Worm (Caenorhabditis elegans) whole organism, early embryonic: ENCODE data around the gene C12D5.3.

Experiments
- B0310.2 ChIP-seq: sonication (generic microtip); optimal IDR thresholded peaks from 2 replicates; lab custom pipeline; 2016; ENCODE audit warnings: mild to moderate bottlenecking, missing genetic modification characterization, missing compliant biosample characterization
- F13C5.2 ChIP-seq: sonication (generic microtip); optimal IDR thresholded peaks from 2 replicates; lab custom pipeline; 2017; ENCODE audit warnings: mild to moderate bottlenecking, missing genetic modification characterization, inconsistent platforms, missing compliant biosample characterization
- aly-1 ChIP-seq: sonication (generic microtip); optimal IDR thresholded peaks from 2 replicates; lab custom pipeline; 2016; ENCODE audit warnings: missing genetic modification characterization, missing compliant biosample characterization
- ama-1 ChIP-seq: fragments of 150-350 bp; optimal IDR thresholded peaks from 2 replicates; lab custom pipeline; 2014
- ceh-13 ChIP-seq: fragments of 200-800 bp; sonication (Bioruptor generic); optimal IDR thresholded peaks from 2 replicates; lab custom pipeline; 2018; ENCODE audit warnings: mild to moderate bottlenecking, missing genetic modification characterization, missing compliant biosample characterization
- ceh-36 ChIP-seq: sonication (generic microtip); optimal IDR thresholded peaks from 2 replicates; lab custom pipeline; 2016; ENCODE audit warnings: missing genetic modification characterization, inconsistent platforms, missing compliant biosample characterization
- ets-7 ChIP-seq: sonication (generic microtip); optimal IDR thresholded peaks from 2 replicates; lab custom pipeline; 2016; ENCODE audit warnings: missing genotype, missing genetic modification characterization, missing compliant biosample characterization
- flt-1 ChIP-seq: fragments of 200-800 bp; sonication (Bioruptor generic); IDR thresholded peaks from 2 replicates; pipeline ENCODE4 v1.3.6; 2022; ENCODE audit warnings: missing genetic modification characterization, missing compliant biosample characterization
- hmbx-1 ChIP-seq: sonication (generic microtip); optimal IDR thresholded peaks from 2 replicates; lab custom pipeline; 2016; ENCODE audit warnings: mild to moderate bottlenecking, missing genetic modification characterization, missing compliant biosample characterization
- hmg-4 ChIP-seq: fragments of 200-800 bp; sonication (Bioruptor generic); optimal IDR thresholded peaks from 2 replicates; lab custom pipeline; 2018; ENCODE audit warnings: mild to moderate bottlenecking, missing genetic modification characterization, missing compliant biosample characterization
- hnd-1 ChIP-seq: sonication (generic microtip); optimal IDR thresholded peaks from 2 replicates; lab custom pipeline; 2016; ENCODE audit warnings: missing genetic modification characterization, missing compliant biosample characterization
- pes-1 ChIP-seq: fragments of 200-800 bp; sonication (Bioruptor generic); IDR thresholded peaks from 2 replicates; pipeline ENCODE4 v1.3.6; 2022; ENCODE audit warnings: missing genetic modification reagents, missing genetic modification characterization, missing compliant biosample characterization
- scrt-1 ChIP-seq: fragments of 200-800 bp; sonication (Bioruptor generic); IDR thresholded peaks from 2 replicates; pipeline ENCODE4 v1.3.6; 2022; ENCODE audit warnings: missing genetic modification characterization, missing compliant biosample characterization
- sea-1 ChIP-seq: fragments of 200-800 bp; sonication (Bioruptor generic); conservative IDR thresholded peaks from 2 replicates; pipeline ENCODE4 v1.3.6; 2022; ENCODE audit warnings: missing genetic modification characterization, missing compliant biosample characterization
- tbx-11 ChIP-seq: fragments of 200-800 bp; sonication (Bioruptor generic); IDR thresholded peaks from 2 replicates; pipeline ENCODE4 v1.3.6; 2022; ENCODE audit warnings: missing genetic modification characterization, missing compliant biosample characterization
- tbx-37 ChIP-seq: fragments of 200-800 bp; sonication (Bioruptor generic); conservative IDR thresholded peaks from 2 replicates; pipeline ENCODE4 v1.3.6; 2022; ENCODE audit warnings: missing genetic modification reagents, missing genetic modification characterization, missing compliant biosample characterization
- tra-4 ChIP-seq: sonication (generic microtip); optimal IDR thresholded peaks from 2 replicates; lab custom pipeline; 2017; ENCODE audit warnings: missing genetic modification characterization, missing compliant biosample characterization

C12D5.3 gene

DNA sequence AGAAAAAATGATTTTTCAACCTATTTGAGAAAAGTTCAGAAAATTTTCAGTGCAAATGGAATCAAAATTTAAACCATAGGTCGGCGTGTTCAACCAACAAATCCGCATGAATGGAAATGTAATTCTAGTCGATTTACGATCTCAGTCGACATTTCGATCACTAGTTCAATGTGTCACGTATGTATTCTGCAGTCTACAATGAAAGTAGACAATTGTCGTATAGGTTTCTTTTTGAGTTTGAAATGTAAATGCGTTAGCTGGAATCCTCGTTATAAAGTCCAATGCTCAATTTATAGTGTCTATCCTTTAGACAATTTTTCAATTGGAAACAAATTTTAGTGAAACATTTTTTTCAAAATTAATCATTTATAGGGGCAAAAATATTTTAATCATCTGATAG is 40.0 kb downstream of the C12D5.3 start, which contains the start of gene ZK105.12:
Gene ZK105.12 (minus strand): TSS at position 101 of the 400 bp plus-strand sequence.
- TF ChIP-seq B0310.2 (tag; lab: Kevin White, UChicago): no peak
- no peak for TF ChIP-seq tbx-37 (GFP tag; lab: Robert Waterston, UW)
- no peak for TF ChIP-seq ceh-13
- TF ChIP-seq hmbx-1 (tag; lab: Kevin White, UChicago): no peak
- no peak for TF ChIP-seq ceh-36 (tag; lab: Kevin White, UChicago)
- no peak for TF ChIP-seq hnd-1 (tag; lab: Kevin White, UChicago)

DNA sequence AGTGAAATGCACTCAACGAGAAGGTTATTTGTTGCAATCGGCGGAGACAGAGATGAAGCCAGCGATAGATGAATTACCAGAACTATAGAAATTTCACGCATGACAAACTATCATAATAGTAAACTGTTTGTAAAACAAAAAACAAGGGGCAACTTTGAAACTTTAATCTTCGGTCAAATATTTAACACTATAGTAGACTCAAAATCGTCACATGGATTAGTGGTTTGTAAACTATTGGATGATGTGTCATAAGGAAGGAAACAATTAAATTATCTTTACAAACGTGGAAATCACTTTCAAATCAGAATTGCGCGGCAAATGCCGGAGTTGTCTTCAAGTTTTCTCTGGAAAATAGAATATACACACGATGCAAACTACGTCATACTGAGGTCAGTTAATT is 41.6 kb downstream of the C12D5.3 start, which contains the start of gene ZK105.5:
Gene ZK105.5 (minus strand): TSS at position 101 of the 400 bp plus-strand sequence.
- no peak for TF ChIP-seq ets-7 (tag; lab: Kevin White, UChicago)
- TF ChIP-seq sea-1 (GFP tag; lab: Robert Waterston, UW): no peak
- no peak for TF ChIP-seq ama-1
- TF ChIP-seq F13C5.2 (tag; lab: Kevin White, UChicago): no peak
- TF ChIP-seq scrt-1 (GFP tag; lab: Robert Waterston, UW): no peak
- no peak for TF ChIP-seq hmg-4 (GFP tag; lab: Kevin White, UChicago)

DNA sequence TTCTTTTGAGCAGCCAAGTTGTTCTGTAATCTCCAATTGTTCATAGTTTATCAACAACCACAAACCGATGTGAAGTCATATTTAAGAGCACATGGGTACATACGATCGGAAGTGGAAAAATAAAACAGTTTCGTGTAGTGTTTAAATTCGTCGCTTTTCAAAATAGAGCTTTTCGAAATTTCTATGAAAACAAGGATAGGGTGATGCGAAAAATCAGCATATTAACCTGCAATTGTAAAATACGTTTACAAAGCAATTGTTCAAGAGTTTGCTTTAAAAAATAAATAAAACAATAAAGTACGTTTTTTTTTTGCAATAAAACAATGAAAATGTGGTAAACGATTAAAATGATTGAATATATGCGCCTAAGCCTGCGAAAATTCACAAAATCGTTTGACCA is 45.9 kb downstream of the C12D5.3 start, which contains the start of gene ZK105.14:
Gene ZK105.14 (minus strand): TSS at position 101 of the 400 bp plus-strand sequence.
- no peak for TF ChIP-seq ceh-36 (tag; lab: Kevin White, UChicago)
- no peak for TF ChIP-seq B0310.2 (tag; lab: Kevin White, UChicago)
- TF ChIP-seq ceh-13: no peak
- TF ChIP-seq hnd-1 (tag; lab: Kevin White, UChicago): no peak
- TF ChIP-seq aly-1 (tag; lab: Kevin White, UChicago): no peak
- no peak for TF ChIP-seq hmg-4 (GFP tag; lab: Kevin White, UChicago)
- TF ChIP-seq flt-1 (GFP tag; lab: Robert Waterston, UW): no peak
- no peak for TF ChIP-seq tbx-37 (GFP tag; lab: Robert Waterston, UW)
- TF ChIP-seq ama-1: no peak
- no peak for TF ChIP-seq hmbx-1 (tag; lab: Kevin White, UChicago)
- TF ChIP-seq tra-4 (tag; lab: Kevin White, UChicago): no peak
- TF ChIP-seq ets-7 (tag; lab: Kevin White, UChicago): no peak
- TF ChIP-seq tbx-11: no peak
- no peak for TF ChIP-seq sea-1 (GFP tag; lab: Robert Waterston, UW)
- no peak for TF ChIP-seq scrt-1 (GFP tag; lab: Robert Waterston, UW)
- TF ChIP-seq F13C5.2 (tag; lab: Kevin White, UChicago): no peak
- no peak for TF ChIP-seq pes-1

DNA sequence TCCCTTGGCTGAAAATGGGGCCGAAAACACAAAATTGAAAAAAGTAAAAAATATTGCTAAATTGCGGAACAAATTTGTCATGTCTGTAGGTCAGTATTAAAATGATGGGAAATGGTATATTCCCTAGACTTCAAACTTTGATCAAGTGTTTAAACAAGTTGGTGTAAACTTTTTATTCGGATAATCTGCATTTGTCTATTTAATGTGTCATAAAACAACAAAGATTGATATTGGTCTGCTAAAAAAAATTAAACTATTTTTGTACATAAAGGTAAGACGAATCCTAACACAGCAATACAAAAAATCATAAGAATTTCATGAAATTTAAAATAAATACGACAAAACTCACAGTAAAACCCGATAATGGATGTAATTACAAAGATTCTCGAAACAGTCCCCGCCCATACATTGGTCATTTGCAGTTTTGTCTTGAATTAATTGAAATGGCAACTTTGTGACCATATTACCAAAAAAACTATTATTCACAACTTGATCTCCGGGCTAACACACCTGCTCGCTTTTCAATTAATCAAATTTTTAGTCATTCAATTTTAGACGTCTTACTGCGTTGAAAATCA is 48.1 kb downstream of the C12D5.3 start, which contains the start of the genes ZK105.6 and ZK105.8:
Gene ZK105.6 (minus strand): TSS at position 101 of the 578 bp plus-strand sequence.
Gene ZK105.8 (plus strand): TSS at position 528 of the 578 bp plus-strand sequence.
- TF ChIP-seq aly-1 (tag; lab: Kevin White, UChicago): no peak
- TF ChIP-seq ets-7 (tag; lab: Kevin White, UChicago): no peak
- TF ChIP-seq tbx-37 (GFP tag; lab: Robert Waterston, UW): no peak

DNA sequence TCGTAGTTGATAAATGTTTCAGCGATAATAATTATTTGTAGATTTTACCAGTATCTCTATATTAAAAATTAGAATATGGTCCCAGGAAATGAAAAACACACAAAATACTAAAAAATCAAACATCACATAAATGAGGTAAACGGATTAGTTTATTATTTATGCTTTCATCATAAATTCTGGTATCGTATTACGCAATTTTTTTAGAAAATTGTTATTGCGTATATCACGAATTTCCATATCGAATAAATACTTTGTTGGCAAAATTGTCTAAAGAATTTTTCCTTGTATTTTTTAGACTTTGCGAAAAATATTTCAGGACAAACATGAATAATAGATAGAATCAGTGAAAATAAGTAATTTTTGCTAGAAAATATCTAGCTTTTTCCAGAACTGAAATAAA is 50.2 kb downstream of the C12D5.3 start:
- TF ChIP-seq flt-1 (GFP tag; lab: Robert Waterston, UW) (no peak), B0310.2 (tag; lab: Kevin White, UChicago) (no peak), hnd-1 (tag; lab: Kevin White, UChicago) (no peak), ceh-36 (tag; lab: Kevin White, UChicago) (no peak), tbx-11 (no peak), ceh-13 (no peak), tbx-37 (GFP tag; lab: Robert Waterston, UW) (no peak), ama-1 (no peak)
